Worm (Caenorhabditis elegans) whole organism, L4 larva: ENCODE results near the gene clec-75.

Source experiments
- lin-13 ChIP-seq: fragments of 150-350 bp; optimal IDR thresholded peaks from 2 replicates; lab custom pipeline; 2014; ENCODE audit warnings: missing biosample characterization, missing genetic modification reagents, missing genetic modification characterization
- mdl-1 ChIP-seq, 2 experiments: fragments of 150-350 bp in 1 of 2; sonication (generic microtip) in 1 of 2; optimal IDR thresholded peaks; 2 replicates each; lab custom pipeline; 2014 to 2017; ENCODE audit warnings: missing biosample characterization in 2 of 2, missing genetic modification characterization in 2 of 2

ce11 chrIV:3973049-3973448, 12.5 kb downstream of the clec-75 start, which contains the start of gene clec-79:
- TF ChIP-seq lin-13, result no peak
- TF ChIP-seq mdl-1 (tag; optimal IDR thresholded peaks at IDR 0.05; lab: Kevin White, UChicago), result no peak
